Fruit fly (Drosophila melanogaster) whole organism, wandering third instar larva: ENCODE results near the gene ush.

ENCODE experiments used
- Abd-B ChIP-seq: fragments of >200 bp; optimal IDR thresholded peaks from 2 replicates; lab custom pipeline; 2017; ENCODE audit warnings: missing biosample characterization, missing genetic modification characterization
- CG32264 ChIP-seq: fragments of 200-800 bp; sonication (Bioruptor generic); optimal IDR thresholded peaks from 2 replicates; lab custom pipeline; 2016; ENCODE audit warnings: missing biosample characterization, missing genetic modification characterization
- CG9705 ChIP-seq: fragments of 200-800 bp; sonication (Bioruptor generic); optimal IDR thresholded peaks from 2 replicates; lab custom pipeline; 2018; ENCODE audit warnings: missing biosample characterization, mild to moderate bottlenecking, missing genetic modification characterization
- CrebA ChIP-seq: fragments of 200-800 bp; sonication (Bioruptor generic); optimal IDR thresholded peaks from 2 replicates; lab custom pipeline; 2016; ENCODE audit warnings: missing biosample characterization, mild to moderate bottlenecking, missing genetic modification characterization, borderline replicate concordance
- Dfd ChIP-seq: fragments of >200 bp; optimal IDR thresholded peaks from 2 replicates; lab custom pipeline; 2017; ENCODE audit warnings: missing biosample characterization, missing genetic modification characterization
- Dif ChIP-seq: fragments of 200-275, 200-300 bp; sonication (Bioruptor generic); optimal IDR thresholded peaks from 2 replicates; lab custom pipeline; 2018; ENCODE audit warnings: missing biosample characterization, missing genetic modification characterization; ENCODE audit not compliant: partially characterized antibody
- GATAd ChIP-seq: sonication (Bioruptor generic); optimal IDR thresholded peaks from 2 replicates; lab custom pipeline; 2016; ENCODE audit warnings: missing biosample characterization, missing genetic modification characterization
- HLH106 ChIP-seq: fragments of 200-800 bp; optimal IDR thresholded peaks from 3 replicates; lab custom pipeline; 2019; ENCODE audit warnings: missing biosample characterization, mild to moderate bottlenecking, missing genetic modification characterization, moderate library complexity
- Hnf4 ChIP-seq: fragments of 200-800 bp; sonication (Bioruptor generic); optimal IDR thresholded peaks from 2 replicates; lab custom pipeline; 2016; ENCODE audit warnings: missing biosample characterization, mild to moderate bottlenecking, missing genetic modification characterization
- Hr78 ChIP-seq: fragments of >200 bp; optimal IDR thresholded peaks from 2 replicates; lab custom pipeline; 2017; ENCODE audit warnings: missing biosample characterization, missing genetic modification characterization
- Hr83 ChIP-seq: fragments of 200-300 bp; sonication (Bioruptor generic); optimal IDR thresholded peaks from 2 replicates; lab custom pipeline; 2016; ENCODE audit warnings: missing biosample characterization, mild to moderate bottlenecking, missing genetic modification characterization, moderate library complexity; ENCODE audit not compliant: poor library complexity, severe bottlenecking
- Jra ChIP-seq: sonication (Bioruptor generic); optimal IDR thresholded peaks from 2 replicates; lab custom pipeline; 2016; ENCODE audit warnings: missing biosample characterization, missing genetic modification characterization
- Mio ChIP-seq: sonication (Bioruptor generic); optimal IDR thresholded peaks from 2 replicates; lab custom pipeline; 2016; ENCODE audit warnings: missing biosample characterization, missing genetic modification characterization
- Myc ChIP-seq: fragments of >200 bp; optimal IDR thresholded peaks from 2 replicates; lab custom pipeline; 2017
- N ChIP-seq: fragments of >200 bp; optimal IDR thresholded peaks from 2 replicates; lab custom pipeline; 2018; ENCODE audit warnings: missing biosample characterization, missing external identifiers, missing genetic modification characterization
- OdsH ChIP-seq: fragments of 200-800 bp; sonication (Bioruptor generic); optimal IDR thresholded peaks from 2 replicates; lab custom pipeline; 2016; ENCODE audit warnings: missing biosample characterization, mild to moderate bottlenecking, missing genetic modification characterization
- Rel ChIP-seq, 2 experiments: fragments of 200-800 bp; sonication (Bioruptor generic) in 1 of 2; optimal IDR thresholded peaks; 2 replicates in 1 of 2; 3 replicates in 1 of 2; lab custom pipeline; 2016 to 2019; ENCODE audit warnings: mild to moderate bottlenecking in 2 of 2, missing biosample characterization in 2 of 2, missing genetic modification characterization in 2 of 2, moderate library complexity in 1 of 2
- Sp1 ChIP-seq: fragments of 200-800 bp; sonication (Bioruptor generic); optimal IDR thresholded peaks from 3 replicates; lab custom pipeline; 2019; ENCODE audit warnings: missing biosample characterization, mild to moderate bottlenecking, missing genetic modification characterization, moderate library complexity
- Vsx2 ChIP-seq: fragments of 200-300, 225-300 bp; sonication (Bioruptor generic); optimal IDR thresholded peaks from 2 replicates; lab custom pipeline; 2018; ENCODE audit warnings: missing biosample characterization, missing genetic modification characterization; ENCODE audit not compliant: partially characterized antibody
- br ChIP-seq: fragments of 200-800 bp; sonication (Bioruptor generic); optimal IDR thresholded peaks from 2 replicates; lab custom pipeline; 2016; ENCODE audit warnings: missing biosample characterization, missing genetic modification characterization
- brk ChIP-seq: fragments of 200-800 bp; sonication (Bioruptor generic); optimal IDR thresholded peaks from 2 replicates; lab custom pipeline; 2016; ENCODE audit warnings: missing biosample characterization, mild to moderate bottlenecking, missing genetic modification characterization
- dl ChIP-seq, 2 experiments: fragments of 175-275, 200-275 bp in 1 of 2; fragments of 200-275 bp in 1 of 2; sonication (Bioruptor generic); optimal IDR thresholded peaks; lab custom pipeline; 2018; ENCODE audit warnings: mild to moderate bottlenecking in 2 of 2, missing biosample characterization in 2 of 2, missing genetic modification characterization in 2 of 2, moderate library complexity in 2 of 2; ENCODE audit not compliant: partially characterized antibody in 2 of 2, insufficient read depth in 1 of 2
- dmrt93B ChIP-seq: fragments of 200-800 bp; sonication (Bioruptor generic); optimal IDR thresholded peaks from 2 replicates; lab custom pipeline; 2018; ENCODE audit warnings: missing biosample characterization, mild to moderate bottlenecking, missing genetic modification characterization
- dsf ChIP-seq: sonication (Bioruptor generic); optimal IDR thresholded peaks from 2 replicates; lab custom pipeline; 2016; ENCODE audit warnings: missing biosample characterization, missing genetic modification characterization, borderline replicate concordance
- ey ChIP-seq: fragments of 200-800 bp; sonication (Bioruptor generic); optimal IDR thresholded peaks from 2 replicates; lab custom pipeline; 2016; ENCODE audit warnings: missing biosample characterization, missing genetic modification characterization
- foxo ChIP-seq, 2 experiments: fragments of 200-800 bp; sonication (Bioruptor generic); optimal IDR thresholded peaks; 2 replicates in 1 of 2; 3 replicates in 1 of 2; lab custom pipeline; 2016 to 2017; ENCODE audit warnings: missing biosample characterization in 2 of 2, missing genetic modification characterization in 2 of 2
- fru ChIP-seq: fragments of 200-800 bp; sonication (Bioruptor generic); optimal IDR thresholded peaks from 3 replicates; lab custom pipeline; 2016; ENCODE audit warnings: missing biosample characterization, mild to moderate bottlenecking, missing genetic modification characterization
- h ChIP-seq: fragments of 200-800 bp; sonication (Bioruptor generic); optimal IDR thresholded peaks from 3 replicates; lab custom pipeline; 2016; ENCODE audit warnings: missing biosample characterization, mild to moderate bottlenecking, missing genetic modification characterization
- jim ChIP-seq: fragments of 175-275, 200-325 bp; sonication (Bioruptor generic); optimal IDR thresholded peaks from 2 replicates; lab custom pipeline; 2016; ENCODE audit warnings: missing biosample characterization, mild to moderate bottlenecking, missing genetic modification characterization
- lola ChIP-seq: fragments of >200 bp; optimal IDR thresholded peaks from 2 replicates; lab custom pipeline; 2017; ENCODE audit warnings: missing biosample characterization, missing genetic modification characterization
- pan ChIP-seq: fragments of >200 bp; optimal IDR thresholded peaks from 2 replicates; lab custom pipeline; 2017
- psq ChIP-seq: fragments of 200-800 bp; sonication (Bioruptor generic); optimal IDR thresholded peaks from 3 replicates; lab custom pipeline; 2017; ENCODE audit warnings: missing biosample characterization, mild to moderate bottlenecking, missing genetic modification characterization, moderate library complexity
- rgr ChIP-seq: fragments of 200-800 bp; sonication (Bioruptor generic); optimal IDR thresholded peaks from 3 replicates; lab custom pipeline; 2016; ENCODE audit warnings: missing biosample characterization, mild to moderate bottlenecking, missing genetic modification characterization
- sage ChIP-seq: fragments of 200-800 bp; sonication (Bioruptor generic); optimal IDR thresholded peaks from 2 replicates; lab custom pipeline; 2016; ENCODE audit warnings: missing biosample characterization, mild to moderate bottlenecking, missing genetic modification characterization
- sv ChIP-seq: fragments of 200-800 bp; sonication (Bioruptor generic); optimal IDR thresholded peaks from 3 replicates; lab custom pipeline; 2016; ENCODE audit warnings: missing biosample characterization, missing genetic modification characterization
- tai ChIP-seq: sonication (Bioruptor generic); optimal IDR thresholded peaks from 2 replicates; lab custom pipeline; 2016; ENCODE audit warnings: missing biosample characterization, missing genetic modification characterization
- usp ChIP-seq: fragments of >200 bp; optimal IDR thresholded peaks from 2 replicates; lab custom pipeline; 2017; ENCODE audit warnings: missing biosample characterization, missing genetic modification characterization
- woc ChIP-seq: sonication (Bioruptor generic); optimal IDR thresholded peaks from 2 replicates; lab custom pipeline; 2016; ENCODE audit warnings: missing biosample characterization, mild to moderate bottlenecking, missing genetic modification characterization

Gene ush

dm6 chr2L:475920-476319 is at the start of gene ush:
Gene ush (plus strand): TSS chr2L:476220.
- no peak for TF ChIP-seq Mio
- no peak for TF ChIP-seq Dif (GFP tag; lab: Kevin White, UChicago)
- no peak for TF ChIP-seq fru (GFP tag; lab: Kevin White, UChicago)
- no peak for TF ChIP-seq ey (GFP tag; lab: Kevin White, UChicago)

- TF ChIP-seq woc (GFP tag; lab: Kevin White, UChicago) = no peak
- no peak for TF ChIP-seq Rel (GFP tag; optimal IDR thresholded peaks at IDR 0.05; lab: Kevin White, UChicago)
- TF ChIP-seq Rel (tag; optimal IDR thresholded peaks at IDR 0.05; lab: Kevin White, UChicago) = peak; percentile 90
- TF ChIP-seq Mio = no peak
- no peak for TF ChIP-seq N (GFP tag; lab: Kevin White, UChicago)
- no peak for TF ChIP-seq Hr78 (GFP tag; lab: Kevin White, UChicago)
- no peak for TF ChIP-seq Dif (GFP tag; lab: Kevin White, UChicago)
- TF ChIP-seq CG32264 (GFP tag; lab: Kevin White, UChicago) = no peak
These were observed 49.6 kb upstream of the ush start for dm6 chr2L:426449-426848.

- TF ChIP-seq brk (GFP tag; lab: Kevin White, UChicago) = peak; percentile 92
- TF ChIP-seq Rel (GFP tag; optimal IDR thresholded peaks at IDR 0.05; lab: Kevin White, UChicago) = peak; percentile 68
- peak; percentile 30 for TF ChIP-seq Rel (tag; optimal IDR thresholded peaks at IDR 0.05; lab: Kevin White, UChicago)
- no peak for TF ChIP-seq Dif (GFP tag; lab: Kevin White, UChicago)
- peak; percentile 94 for TF ChIP-seq h (GFP tag; lab: Kevin White, UChicago)
- TF ChIP-seq woc (GFP tag; lab: Kevin White, UChicago) = peak; percentile 95
- TF ChIP-seq pan (lab: Kevin White, UChicago) = no peak
- TF ChIP-seq dsf (GFP tag; lab: Kevin White, UChicago) = peak; percentile 72
- no peak for TF ChIP-seq Myc
- peak; percentile 96 for TF ChIP-seq psq
- TF ChIP-seq sv (GFP tag; lab: Kevin White, UChicago) = no peak
- peak; percentile 86 for TF ChIP-seq CG9705
- TF ChIP-seq Mio = peak; percentile 64
- no peak for TF ChIP-seq CrebA (GFP tag; lab: Kevin White, UChicago)
- TF ChIP-seq dmrt93B (GFP tag; lab: Kevin White, UChicago) = peak; percentile 85
- peak; percentile 96 for TF ChIP-seq Hnf4 (GFP tag; lab: Kevin White, UChicago)
- no peak for TF ChIP-seq Dfd
- TF ChIP-seq usp (GFP tag; lab: Kevin White, UChicago) = no peak
- peak; percentile 93 for TF ChIP-seq rgr (GFP tag; lab: Kevin White, UChicago)
- TF ChIP-seq N (GFP tag; lab: Kevin White, UChicago) = no peak
- TF ChIP-seq Hr83 (GFP tag; lab: Kevin White, UChicago) = peak; percentile 4
- no peak for TF ChIP-seq jim (GFP tag; lab: Kevin White, UChicago)
- peak; percentile 95 for TF ChIP-seq fru (GFP tag; lab: Kevin White, UChicago)
- TF ChIP-seq sage (GFP tag; lab: Kevin White, UChicago) = peak; percentile 92
- no peak for TF ChIP-seq GATAd (GFP tag; lab: Kevin White, UChicago)
- TF ChIP-seq Jra (GFP tag; lab: Kevin White, UChicago) = peak; percentile 90
- TF ChIP-seq Vsx2 (GFP tag; lab: Kevin White, UChicago) = no peak
- TF ChIP-seq dl (GFP tag; optimal IDR thresholded peaks at IDR 0.05; lab: Kevin White, UChicago; ENCODE audit: insufficient read depth in 1 of 2, partially characterized antibody in 2 of 2) = no peak
- TF ChIP-seq ey (GFP tag; lab: Kevin White, UChicago) = peak; percentile 95
- peak; percentile 94 for TF ChIP-seq Sp1 (GFP tag; lab: Kevin White, UChicago)
- no peak for TF ChIP-seq lola (GFP tag; lab: Kevin White, UChicago)
- TF ChIP-seq CG32264 (GFP tag; lab: Kevin White, UChicago) = peak; percentile 77
- TF ChIP-seq Hr78 (GFP tag; lab: Kevin White, UChicago) = no peak
- TF ChIP-seq HLH106 = peak; percentile 81
- TF ChIP-seq br (GFP tag; lab: Kevin White, UChicago) = peak; percentile 97
- TF ChIP-seq tai = no peak
- no peak for TF ChIP-seq Abd-B (GFP tag; lab: Kevin White, UChicago)
- peak; percentile 74 to 95 for TF ChIP-seq foxo (GFP tag; optimal IDR thresholded peaks at IDR 0.05; lab: Kevin White, UChicago)
- peak; percentile 96 for TF ChIP-seq OdsH
- TF ChIP-seq, all 38 proteins: peak for 22
These were observed 48.4 kb upstream of the ush start for dm6 chr2L:427338-428234.
